Fruit fly (Drosophila melanogaster) S2 (cell line): ENCODE results near the gene CG7264.

Experiments used
- CG8478 ChIP-seq: fragments of >200 bp; optimal IDR thresholded peaks from 2 replicates; lab custom pipeline; 2018
- CTCF ChIP-seq, 2 experiments: fragments of >200 bp; optimal IDR thresholded peaks; 2 replicates each; lab custom pipeline; 2018

dm6 chr3L:11876036-11876435, 47.2 kb downstream of the CG7264 start:
- peak; percentile 84 to 86 for TF ChIP-seq CTCF (optimal IDR thresholded peaks at IDR 0.05; lab: Kevin White, UChicago)
- TF ChIP-seq CG8478 (lab: Kevin White, UChicago) = no peak
